Fruit fly (Drosophila melanogaster) whole organism, embryonic: ENCODE data around the gene Aasdh.

ENCODE experiments used
- Atf-2 ChIP-seq: fragments of 200-800 bp; sonication (Bioruptor generic); optimal IDR thresholded peaks from 2 replicates; lab custom pipeline; 2016; ENCODE audit warnings: missing biosample characterization, missing genetic modification characterization
- BEAF-32 ChIP-seq: fragments of 200-800 bp; sonication (Bioruptor generic); optimal IDR thresholded peaks from 3 replicates; lab custom pipeline; 2017; ENCODE audit warnings: missing biosample characterization, missing genetic modification characterization, mild to moderate bottlenecking, moderate library complexity, missing genetic modification reagents
- CG10431 ChIP-seq: fragments of 200-800 bp; sonication (Bioruptor generic); optimal IDR thresholded peaks from 3 replicates; lab custom pipeline; 2018; ENCODE audit warnings: missing biosample characterization, mild to moderate bottlenecking, missing genetic modification characterization
- CG10979 ChIP-seq: fragments of 200-800 bp; sonication (Bioruptor generic); optimal IDR thresholded peaks from 2 replicates; lab custom pipeline; 2018; ENCODE audit warnings: missing biosample characterization, mild to moderate bottlenecking, missing genetic modification characterization, moderate library complexity
- CG11247 ChIP-seq: fragments of 200-800 bp; sonication (Bioruptor generic); IDR thresholded peaks from 2 replicates; pipeline ENCODE4 v1.3.6; 2022; ENCODE audit warnings: missing biosample characterization, missing genetic modification characterization
- CG11398 ChIP-seq: fragments of 200-800 bp; sonication (Bioruptor generic); optimal IDR thresholded peaks from 2 replicates; lab custom pipeline; 2016; ENCODE audit warnings: missing biosample characterization, missing genetic modification characterization
- CG12071 ChIP-seq: fragments of 200-800 bp; sonication (Bioruptor generic); optimal IDR thresholded peaks from 3 replicates; lab custom pipeline; 2018; ENCODE audit warnings: missing biosample characterization, mild to moderate bottlenecking, missing genetic modification characterization
- CG13123 ChIP-seq: fragments of 200-800 bp; sonication (Bioruptor generic); optimal IDR thresholded peaks from 2 replicates; lab custom pipeline; 2016; ENCODE audit warnings: missing biosample characterization, missing genetic modification characterization
- CG2199 ChIP-seq: fragments of 200-800 bp; sonication (Bioruptor generic); IDR thresholded peaks from 3 replicates; pipeline ENCODE4 v1.3.6; 2022; ENCODE audit warnings: missing biosample characterization, missing genetic modification characterization
- CG30403 ChIP-seq: fragments of 200-800 bp; sonication (Bioruptor generic); optimal IDR thresholded peaks from 3 replicates; lab custom pipeline; 2016; ENCODE audit warnings: missing biosample characterization, missing genetic modification characterization
- CG31365 ChIP-seq: fragments of 200-800 bp; sonication (Bioruptor generic); optimal IDR thresholded peaks from 2 replicates; lab custom pipeline; 2018; ENCODE audit warnings: missing biosample characterization, mild to moderate bottlenecking, missing genetic modification characterization
- CG3163 ChIP-seq: fragments of 200-800 bp; sonication (Bioruptor generic); optimal IDR thresholded peaks from 3 replicates; lab custom pipeline; 2016; ENCODE audit warnings: missing biosample characterization, missing genetic modification characterization
- CG34224 ChIP-seq: fragments of 200-800 bp; sonication (Bioruptor generic); IDR thresholded peaks from 3 replicates; pipeline ENCODE4 v1.3.6; 2022; ENCODE audit warnings: missing biosample characterization, missing genetic modification characterization; ENCODE audit not compliant: partially characterized antibody
- CG34376 ChIP-seq: fragments of 200-800 bp; sonication (Bioruptor generic); optimal IDR thresholded peaks from 2 replicates; lab custom pipeline; 2018; ENCODE audit warnings: missing biosample characterization, mild to moderate bottlenecking, missing genetic modification characterization
- CG3726 ChIP-seq: fragments of 200-800 bp; sonication (Bioruptor generic); IDR thresholded peaks from 3 replicates; pipeline ENCODE4, ENCODE4 v1.3.6; 2022; ENCODE audit warnings: missing biosample characterization, missing genetic modification characterization
- CG4707 ChIP-seq: fragments of 200-800 bp; sonication (Bioruptor generic); optimal IDR thresholded peaks from 2 replicates; lab custom pipeline; 2018; ENCODE audit warnings: missing biosample characterization, mild to moderate bottlenecking, missing genetic modification characterization, moderate library complexity
- CG4730 ChIP-seq: fragments of 200-800 bp; sonication (Bioruptor generic); IDR thresholded peaks from 2 replicates; pipeline ENCODE4 v1.3.6; 2022; ENCODE audit warnings: missing biosample characterization, missing genetic modification characterization
- CG6654 ChIP-seq: fragments of 200-800 bp; sonication (Bioruptor generic); optimal IDR thresholded peaks from 2 replicates; lab custom pipeline; 2017; ENCODE audit warnings: missing biosample characterization, mild to moderate bottlenecking, missing genetic modification characterization
- CG6765 ChIP-seq: fragments of 200-800 bp; sonication (Bioruptor generic); optimal IDR thresholded peaks from 3 replicates; lab custom pipeline; 2017; ENCODE audit warnings: missing biosample characterization, mild to moderate bottlenecking, missing genetic modification characterization
- CG9817 ChIP-seq: fragments of 200-800 bp; sonication (Bioruptor generic); optimal IDR thresholded peaks from 2 replicates; lab custom pipeline; 2018; ENCODE audit warnings: missing biosample characterization, mild to moderate bottlenecking, missing genetic modification characterization, moderate library complexity
- D19A ChIP-seq: fragments of 200-800 bp; optimal IDR thresholded peaks from 3 replicates; lab custom pipeline; 2019; ENCODE audit warnings: missing biosample characterization, mild to moderate bottlenecking, missing genetic modification characterization, moderate library complexity
- Doc2 ChIP-seq: fragments of 200-800 bp; sonication (Bioruptor generic); IDR thresholded peaks from 2 replicates; pipeline ENCODE4 v1.3.6; 2022; ENCODE audit warnings: missing biosample characterization, missing genetic modification characterization
- Hr39 ChIP-seq: fragments of >200 bp; optimal IDR thresholded peaks from 2 replicates; lab custom pipeline; 2017
- NFAT ChIP-seq: fragments of 200-800 bp; sonication (Bioruptor generic); IDR thresholded peaks from 2 replicates; pipeline ENCODE4 v1.3.6; 2022; ENCODE audit warnings: missing biosample characterization, missing genetic modification characterization
- NK7.1 ChIP-seq: fragments of 200-800 bp; sonication (Bioruptor generic); optimal IDR thresholded peaks from 3 replicates; lab custom pipeline; 2016; ENCODE audit warnings: missing biosample characterization, missing genetic modification characterization
- Oaz ChIP-seq: fragments of 200-800 bp; sonication (Bioruptor generic); IDR thresholded peaks from 2 replicates; pipeline ENCODE4 v1.3.6; 2022; ENCODE audit warnings: missing biosample characterization, missing genetic modification characterization
- Opbp ChIP-seq: fragments of 200-800 bp; sonication (Bioruptor generic); IDR thresholded peaks from 3 replicates; pipeline ENCODE4 v1.3.6; 2022; ENCODE audit warnings: missing biosample characterization, missing genetic modification characterization; ENCODE audit not compliant: partially characterized antibody
- Ravus ChIP-seq: fragments of 200-800 bp; sonication (Bioruptor generic); IDR thresholded peaks from 2 replicates; pipeline ENCODE4 v1.3.6; 2022; ENCODE audit warnings: missing biosample characterization, missing genetic modification characterization
- Tbp ChIP-seq: fragments of >200 bp; optimal IDR thresholded peaks from 2 replicates; lab custom pipeline; 2018; ENCODE audit warnings: missing biosample characterization, missing genetic modification characterization
- Trl ChIP-seq, 3 experiments: fragments of >200 bp in 2 of 3; fragments of 200-800 bp in 1 of 3; sonication (Bioruptor generic) in 1 of 3; optimal IDR thresholded peaks; 2 replicates in 1 of 3; 3 replicates in 2 of 3; lab custom pipeline; 2016 to 2017; ENCODE audit warnings: missing biosample characterization in 1 of 3, missing genetic modification characterization in 1 of 3
- Xbp1 ChIP-seq: fragments of 200-800 bp; sonication (Bioruptor generic); optimal IDR thresholded peaks from 3 replicates; lab custom pipeline; 2016; ENCODE audit warnings: missing biosample characterization, mild to moderate bottlenecking, missing genetic modification characterization
- ara ChIP-seq: fragments of 200-800 bp; sonication (Bioruptor generic); IDR thresholded peaks from 2 replicates; pipeline ENCODE4 v1.3.6; 2022; ENCODE audit warnings: missing biosample characterization, missing genetic modification characterization
- caup ChIP-seq: fragments of 200-800 bp; sonication (Bioruptor generic); optimal IDR thresholded peaks from 3 replicates; lab custom pipeline; 2017; ENCODE audit warnings: missing biosample characterization, mild to moderate bottlenecking, missing genetic modification characterization, moderate library complexity; ENCODE audit not compliant: severe bottlenecking
- dan ChIP-seq: fragments of 200-800 bp; sonication (Bioruptor generic); IDR thresholded peaks from 2 replicates; pipeline ENCODE4 v1.3.6; 2022; ENCODE audit warnings: missing biosample characterization, missing genetic modification characterization
- danr ChIP-seq: fragments of 200-800 bp; sonication (Bioruptor generic); IDR thresholded peaks from 2 replicates; pipeline ENCODE4 v1.3.6; 2022; ENCODE audit warnings: missing biosample characterization, missing genetic modification characterization
- ewg ChIP-seq: fragments of 200-800 bp; sonication (Bioruptor generic); optimal IDR thresholded peaks from 3 replicates; lab custom pipeline; 2017; ENCODE audit warnings: mild to moderate bottlenecking, missing biosample characterization, missing genetic modification reagents, missing genetic modification characterization
- fd64A ChIP-seq: fragments of 200-800 bp; sonication (Bioruptor generic); optimal IDR thresholded peaks from 3 replicates; lab custom pipeline; 2018; ENCODE audit warnings: missing biosample characterization, mild to moderate bottlenecking, missing genetic modification characterization
- ftz-f1 ChIP-seq: fragments of 200-800 bp; sonication (Bioruptor generic); optimal IDR thresholded peaks from 2 replicates; lab custom pipeline; 2016; ENCODE audit warnings: missing biosample characterization, missing genetic modification characterization
- gro ChIP-seq: fragments of 200-800 bp; sonication (Bioruptor generic); optimal IDR thresholded peaks from 2 replicates; lab custom pipeline; 2016; ENCODE audit warnings: missing biosample characterization, missing genetic modification characterization
- lab ChIP-seq: fragments of 200-800 bp; sonication (Bioruptor generic); optimal IDR thresholded peaks from 3 replicates; lab custom pipeline; 2017; ENCODE audit warnings: missing biosample characterization, missing genetic modification characterization, mild to moderate bottlenecking, moderate library complexity, missing genetic modification reagents
- nom ChIP-seq: fragments of 200-800 bp; sonication (Bioruptor generic); optimal IDR thresholded peaks from 2 replicates; lab custom pipeline; 2017; ENCODE audit warnings: missing biosample characterization, missing genetic modification characterization, mild to moderate bottlenecking, moderate library complexity, missing genetic modification reagents
- pfk ChIP-seq: fragments of 200-800 bp; sonication (Bioruptor generic); optimal IDR thresholded peaks from 2 replicates; lab custom pipeline; 2018; ENCODE audit warnings: missing biosample characterization, mild to moderate bottlenecking, missing genetic modification characterization, moderate library complexity
- sisA ChIP-seq: fragments of 200-800 bp; sonication (Bioruptor generic); IDR thresholded peaks from 2 replicates; pipeline ENCODE4 v1.3.6; 2022; ENCODE audit warnings: missing biosample characterization, missing genetic modification characterization
- so ChIP-seq: fragments of 200-800 bp; sonication (Bioruptor generic); IDR thresholded peaks from 3 replicates; pipeline ENCODE4 v1.3.6; 2022; ENCODE audit warnings: missing biosample characterization, missing genetic modification characterization
- sob ChIP-seq: fragments of 200-800 bp; sonication (Bioruptor generic); IDR thresholded peaks from 2 replicates; pipeline ENCODE4 v1.3.6; 2022; ENCODE audit warnings: missing biosample characterization, missing genetic modification characterization
- sug ChIP-seq: fragments of 200-800 bp; optimal IDR thresholded peaks from 2 replicates; lab custom pipeline; 2019; ENCODE audit warnings: missing biosample characterization, mild to moderate bottlenecking, missing genetic modification characterization, moderate library complexity
- tna ChIP-seq: fragments of 200-800 bp; sonication (Bioruptor generic); IDR thresholded peaks from 2 replicates; pipeline ENCODE4 v1.3.6; 2022; ENCODE audit warnings: missing biosample characterization, missing genetic modification characterization; ENCODE audit not compliant: partially characterized antibody
- wor ChIP-seq: fragments of 200-800 bp; sonication (Bioruptor generic); IDR thresholded peaks from 2 replicates; pipeline ENCODE4 v1.3.6; 2022; ENCODE audit warnings: missing biosample characterization, missing genetic modification characterization

Aasdh gene

dm6 chr2L:8437176-8437575, 12.2 kb downstream of the Aasdh start, which contains the start of the genes D12 and Chrac-14 (continued):
- no peak for TF ChIP-seq CG10979 (tag; lab: Kevin White, UChicago)
- TF ChIP-seq Tbp (GFP tag; lab: Kevin White, UChicago): no peak
- no peak for TF ChIP-seq tna
- TF ChIP-seq, all 482 proteins: peak for 72

DNA sequence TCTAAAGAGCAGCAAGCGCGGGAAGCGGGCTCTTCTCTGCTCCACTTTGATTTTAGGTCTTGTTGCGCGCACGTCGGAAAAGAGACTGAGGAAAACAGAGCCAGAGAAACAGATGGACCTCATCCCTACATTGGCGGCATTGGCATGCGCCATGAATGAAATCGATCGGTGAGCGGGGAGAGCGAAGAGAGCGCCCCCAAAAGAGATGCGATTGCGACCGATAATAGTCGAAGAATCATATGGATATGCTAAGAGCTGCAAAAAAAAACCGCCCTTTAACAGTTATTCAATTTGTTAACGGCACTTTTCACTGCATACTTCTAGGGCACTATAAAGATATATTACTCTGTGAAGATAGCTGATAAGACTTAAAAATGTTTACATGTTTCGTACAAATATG, 15.9 kb downstream of the Aasdh start, which contains the start of gene grk:
Gene grk, minus strand, starts transcription at position 87 of the 400 bp plus-strand sequence.
- TF ChIP-seq BEAF-32 (GFP tag; lab: Kevin White, UChicago): no peak
- peak; percentile 16 for TF ChIP-seq nom (GFP tag; lab: Kevin White, UChicago)
- TF ChIP-seq CG34376: no peak
- TF ChIP-seq NFAT (GFP tag; lab: Robert Waterston, UW): 0 out of 2 replicates have a peak, but pooled peaks have one; percentile 28
- peak; percentile 78; the same call in 2 of the 3 replicates for TF ChIP-seq CG2199 (GFP tag; lab: Robert Waterston, UW)
- no peak for TF ChIP-seq lab (GFP tag; lab: Kevin White, UChicago)
- TF ChIP-seq dan (GFP tag; lab: Robert Waterston, UW): no peak
- no peak for TF ChIP-seq danr (GFP tag; lab: Robert Waterston, UW)
- TF ChIP-seq CG6654 (GFP tag; lab: Kevin White, UChicago): no peak
- no peak for TF ChIP-seq fd64A (GFP tag; lab: Kevin White, UChicago)
- no peak for TF ChIP-seq pfk (GFP tag; lab: Kevin White, UChicago)
- peak; percentile 34; the same call in 1 of the 3 replicates for TF ChIP-seq CG34224 (GFP tag; lab: Robert Waterston, UW)
- TF ChIP-seq CG3726 (GFP tag; lab: Robert Waterston, UW): no peak
- no peak for TF ChIP-seq CG4730 (GFP tag; lab: Robert Waterston, UW)
- no peak for TF ChIP-seq Doc2 (GFP tag; lab: Robert Waterston, UW)
- no peak for TF ChIP-seq sob
- TF ChIP-seq CG10431 (GFP tag; lab: Kevin White, UChicago): no peak
- TF ChIP-seq wor (GFP tag; lab: Robert Waterston, UW): no peak
- TF ChIP-seq caup (GFP tag; lab: Kevin White, UChicago): no peak
- TF ChIP-seq CG3163 (GFP tag; lab: Kevin White, UChicago): peak; percentile 75
- no peak for TF ChIP-seq ftz-f1 (GFP tag; lab: Kevin White, UChicago)
- TF ChIP-seq Opbp (GFP tag; lab: Robert Waterston, UW): 0 out of 3 replicates have a peak, but pooled peaks have one; percentile 45
- TF ChIP-seq CG9817 (tag; lab: Kevin White, UChicago): no peak
- TF ChIP-seq gro: no peak
- no peak for TF ChIP-seq CG30403 (GFP tag; lab: Kevin White, UChicago)
- TF ChIP-seq CG12071 (GFP tag; lab: Kevin White, UChicago): no peak
- TF ChIP-seq D19A (tag; lab: Kevin White, UChicago): no peak
- peak; percentile 55 to 60 for TF ChIP-seq Trl (optimal IDR thresholded peaks at IDR 0.05; lab: Kevin White, UChicago)
- TF ChIP-seq Trl (GFP tag; optimal IDR thresholded peaks at IDR 0.05; lab: Kevin White, UChicago): no peak
- TF ChIP-seq CG11247: no peak
- no peak for TF ChIP-seq CG6765 (GFP tag; lab: Kevin White, UChicago)
- no peak for TF ChIP-seq CG31365 (tag; lab: Kevin White, UChicago)

dm6 chr2L:8432130-8432529, 17.2 kb downstream of the Aasdh start:
- no peak for TF ChIP-seq CG13123 (GFP tag; lab: Kevin White, UChicago)
- no peak for TF ChIP-seq sug (tag; lab: Kevin White, UChicago)
- no peak for TF ChIP-seq Ravus (GFP tag; lab: Robert Waterston, UW)
- no peak for TF ChIP-seq Oaz
- 0 out of 3 replicates have a peak, but pooled peaks have one; percentile 11 for TF ChIP-seq so (GFP tag; lab: Robert Waterston, UW)
- TF ChIP-seq ewg: peak; percentile 16
- TF ChIP-seq dan (GFP tag; lab: Robert Waterston, UW): no peak
- no peak for TF ChIP-seq CG11398 (GFP tag; lab: Kevin White, UChicago)
- no peak for TF ChIP-seq Opbp (GFP tag; lab: Robert Waterston, UW)
- TF ChIP-seq Xbp1 (GFP tag; lab: Kevin White, UChicago): no peak
- no peak for TF ChIP-seq Atf-2 (GFP tag; lab: Kevin White, UChicago)
- 0 out of 2 replicates have a peak, but pooled peaks have one; percentile 19 for TF ChIP-seq sisA (GFP tag; lab: Robert Waterston, UW)
- 0 out of 3 replicates have a peak, but pooled peaks have one; percentile 25 for TF ChIP-seq CG3726 (GFP tag; lab: Robert Waterston, UW)
- no peak for TF ChIP-seq Hr39 (lab: Kevin White, UChicago)
- no peak for TF ChIP-seq CG4707
- 0 out of 2 replicates have a peak, but pooled peaks have one; percentile 15 for TF ChIP-seq ara
- no peak for TF ChIP-seq NK7.1 (GFP tag; lab: Kevin White, UChicago)
